Fruit fly (Drosophila melanogaster) whole organism, embryonic: ENCODE measurements around the gene Smu1.

Experiments
- Bdp1 ChIP-seq: fragments of 200-800 bp; sonication (Bioruptor generic); optimal IDR thresholded peaks from 3 replicates; lab custom pipeline; 2016; ENCODE audit warnings: missing biosample characterization, missing genetic modification characterization
- Bgb ChIP-seq: fragments of 200-800 bp; sonication (Bioruptor generic); IDR thresholded peaks from 2 replicates; pipeline ENCODE4 v1.3.6; 2022; ENCODE audit warnings: missing biosample characterization, missing genetic modification characterization; ENCODE audit not compliant: partially characterized antibody
- CG10462 ChIP-seq: fragments of 200-800 bp; sonication (Bioruptor generic); optimal IDR thresholded peaks from 2 replicates; lab custom pipeline; 2016; ENCODE audit warnings: missing biosample characterization, missing genetic modification characterization
- CG11247 ChIP-seq: fragments of 200-800 bp; sonication (Bioruptor generic); IDR thresholded peaks from 2 replicates; pipeline ENCODE4 v1.3.6; 2022; ENCODE audit warnings: missing biosample characterization, missing genetic modification characterization
- CG12391 ChIP-seq: fragments of 200-800 bp; sonication (Bioruptor generic); optimal IDR thresholded peaks from 3 replicates; lab custom pipeline; 2018; ENCODE audit warnings: missing biosample characterization, mild to moderate bottlenecking, missing genetic modification characterization, moderate library complexity
- CG12659 ChIP-seq: fragments of 200-800 bp; sonication (Bioruptor generic); optimal IDR thresholded peaks from 3 replicates; lab custom pipeline; 2017; ENCODE audit warnings: mild to moderate bottlenecking, missing biosample characterization, missing genetic modification reagents, missing genetic modification characterization
- CG12769 ChIP-seq: fragments of 200-800 bp; sonication (Bioruptor generic); optimal IDR thresholded peaks from 2 replicates; lab custom pipeline; 2019; ENCODE audit warnings: missing biosample characterization, mild to moderate bottlenecking, missing genetic modification characterization, moderate library complexity
- CG13123 ChIP-seq: fragments of 200-800 bp; sonication (Bioruptor generic); optimal IDR thresholded peaks from 2 replicates; lab custom pipeline; 2016; ENCODE audit warnings: missing biosample characterization, missing genetic modification characterization
- CG14965 ChIP-seq: fragments of 200-800 bp; sonication (Bioruptor generic); optimal IDR thresholded peaks from 2 replicates; lab custom pipeline; 2016; ENCODE audit warnings: missing biosample characterization, missing genetic modification characterization, borderline replicate concordance
- CG15696 ChIP-seq: fragments of 200-800 bp; sonication (Bioruptor generic); optimal IDR thresholded peaks from 2 replicates; lab custom pipeline; 2019; ENCODE audit warnings: missing biosample characterization, mild to moderate bottlenecking, missing genetic modification characterization, moderate library complexity
- CG18619 ChIP-seq: fragments of 200-800 bp; sonication (Bioruptor generic); optimal IDR thresholded peaks from 3 replicates; lab custom pipeline; 2017; ENCODE audit warnings: missing biosample characterization, mild to moderate bottlenecking, missing genetic modification characterization
- CG2712 ChIP-seq: fragments of 200-800 bp; optimal IDR thresholded peaks from 3 replicates; lab custom pipeline; 2019; ENCODE audit warnings: missing biosample characterization, mild to moderate bottlenecking, missing genetic modification characterization, moderate library complexity
- CG2875 ChIP-seq: fragments of 200-800 bp; sonication (Bioruptor generic); optimal IDR thresholded peaks from 2 replicates; lab custom pipeline; 2017; ENCODE audit warnings: missing biosample characterization, mild to moderate bottlenecking, missing genetic modification characterization, missing genetic modification reagents
- CG30020 ChIP-seq: fragments of 200-800 bp; optimal IDR thresholded peaks from 2 replicates; lab custom pipeline; 2019; ENCODE audit warnings: missing biosample characterization, mild to moderate bottlenecking, missing genetic modification characterization, moderate library complexity
- CG32532 ChIP-seq: fragments of 200-800 bp; sonication (Bioruptor generic); IDR thresholded peaks from 2 replicates; pipeline ENCODE4 v1.3.6; 2022; ENCODE audit warnings: missing biosample characterization, missing genetic modification characterization
- CG3281 ChIP-seq: fragments of 200-800 bp; sonication (Bioruptor generic); optimal IDR thresholded peaks from 3 replicates; lab custom pipeline; 2017; ENCODE audit warnings: missing biosample characterization, mild to moderate bottlenecking, missing genetic modification characterization
- CG3726 ChIP-seq: fragments of 200-800 bp; sonication (Bioruptor generic); IDR thresholded peaks from 3 replicates; pipeline ENCODE4, ENCODE4 v1.3.6; 2022; ENCODE audit warnings: missing biosample characterization, missing genetic modification characterization
- CG3847 ChIP-seq: fragments of 200-800 bp; sonication (Bioruptor generic); IDR thresholded peaks from 2 replicates; pipeline ENCODE4 v1.3.6; 2022; ENCODE audit warnings: missing biosample characterization, missing genetic modification characterization
- CG4404 ChIP-seq: fragments of 200-800 bp; sonication (Bioruptor generic); IDR thresholded peaks from 2 replicates; pipeline ENCODE4 v1.3.6; 2022; ENCODE audit warnings: missing biosample characterization, missing genetic modification characterization
- CG5245 ChIP-seq: fragments of 200-800 bp; sonication (Bioruptor generic); optimal IDR thresholded peaks from 3 replicates; lab custom pipeline; 2016; ENCODE audit warnings: missing biosample characterization, missing genetic modification characterization
- CG6254 ChIP-seq: fragments of 200-800 bp; sonication (Bioruptor generic); optimal IDR thresholded peaks from 3 replicates; lab custom pipeline; 2017; ENCODE audit warnings: mild to moderate bottlenecking, missing biosample characterization, missing genetic modification reagents, missing genetic modification characterization
- CG6765 ChIP-seq: fragments of 200-800 bp; sonication (Bioruptor generic); optimal IDR thresholded peaks from 3 replicates; lab custom pipeline; 2017; ENCODE audit warnings: missing biosample characterization, mild to moderate bottlenecking, missing genetic modification characterization
- CG6854 ChIP-seq: fragments of 200-800 bp; sonication (Bioruptor generic); optimal IDR thresholded peaks from 3 replicates; lab custom pipeline; 2017; ENCODE audit warnings: missing biosample characterization, mild to moderate bottlenecking, missing genetic modification characterization
- CG7786 ChIP-seq: fragments of 200-800 bp; sonication (Bioruptor generic); optimal IDR thresholded peaks from 2 replicates; lab custom pipeline; 2016; ENCODE audit warnings: missing biosample characterization, missing genetic modification characterization
- D ChIP-seq, 2 experiments: fragments of 200-800 bp in 1 of 2; fragments of >200 bp in 1 of 2; sonication (Bioruptor generic) in 1 of 2; optimal IDR thresholded peaks; 2 replicates in 1 of 2; 3 replicates in 1 of 2; lab custom pipeline; 2017; ENCODE audit warnings: mild to moderate bottlenecking in 1 of 2, missing biosample characterization in 1 of 2, missing genetic modification characterization in 1 of 2, missing genetic modification reagents in 1 of 2
- Fer1 ChIP-seq: fragments of 200-800 bp; sonication (Bioruptor generic); optimal IDR thresholded peaks from 2 replicates; lab custom pipeline; 2017; ENCODE audit warnings: missing biosample characterization, mild to moderate bottlenecking, missing genetic modification characterization
- Jarid2 ChIP-seq: fragments of 200-800 bp; sonication (Bioruptor generic); optimal IDR thresholded peaks from 3 replicates; lab custom pipeline; 2017; ENCODE audit warnings: mild to moderate bottlenecking, missing biosample characterization, missing genetic modification reagents, missing genetic modification characterization
- NK7.1 ChIP-seq: fragments of 200-800 bp; sonication (Bioruptor generic); optimal IDR thresholded peaks from 3 replicates; lab custom pipeline; 2016; ENCODE audit warnings: missing biosample characterization, missing genetic modification characterization
- Ravus ChIP-seq: fragments of 200-800 bp; sonication (Bioruptor generic); IDR thresholded peaks from 2 replicates; pipeline ENCODE4 v1.3.6; 2022; ENCODE audit warnings: missing biosample characterization, missing genetic modification characterization
- Rx ChIP-seq: fragments of 200-800 bp; sonication (Bioruptor generic); IDR thresholded peaks from 2 replicates; pipeline ENCODE4 v1.3.6; 2022; ENCODE audit warnings: missing biosample characterization, missing genetic modification characterization
- Sin3A ChIP-seq: fragments of >200 bp; optimal IDR thresholded peaks from 2 replicates; lab custom pipeline; 2018
- Spps ChIP-seq: fragments of 200-800 bp; sonication (Bioruptor generic); optimal IDR thresholded peaks from 2 replicates; lab custom pipeline; 2018; ENCODE audit warnings: missing biosample characterization, mild to moderate bottlenecking, missing genetic modification characterization
- Xrp1 ChIP-seq: fragments of 200-800 bp; sonication (Bioruptor generic); IDR thresholded peaks from 2 replicates; pipeline ENCODE4 v1.3.6; 2022; ENCODE audit warnings: missing biosample characterization, missing genetic modification characterization
- ab ChIP-seq: fragments of 200-800 bp; sonication (Bioruptor generic); optimal IDR thresholded peaks from 2 replicates; lab custom pipeline; 2016; ENCODE audit warnings: missing biosample characterization, missing genetic modification characterization
- crp ChIP-seq, 2 experiments: fragments of 200-800 bp; sonication (Bioruptor generic); optimal IDR thresholded peaks; 2 replicates in 1 of 2; 3 replicates in 1 of 2; lab custom pipeline; 2017; ENCODE audit warnings: missing biosample characterization in 2 of 2, missing genetic modification characterization in 2 of 2, mild to moderate bottlenecking in 1 of 2, moderate library complexity in 1 of 2
- danr ChIP-seq: fragments of 200-800 bp; sonication (Bioruptor generic); IDR thresholded peaks from 2 replicates; pipeline ENCODE4 v1.3.6; 2022; ENCODE audit warnings: missing biosample characterization, missing genetic modification characterization
- ewg ChIP-seq: fragments of 200-800 bp; sonication (Bioruptor generic); optimal IDR thresholded peaks from 3 replicates; lab custom pipeline; 2017; ENCODE audit warnings: mild to moderate bottlenecking, missing biosample characterization, missing genetic modification reagents, missing genetic modification characterization
- gcm2 ChIP-seq: fragments of 200-800 bp; sonication (Bioruptor generic); optimal IDR thresholded peaks from 2 replicates; lab custom pipeline; 2016; ENCODE audit warnings: missing biosample characterization, missing genetic modification characterization
- gfzf ChIP-seq: fragments of 200-800 bp; sonication (Bioruptor generic); optimal IDR thresholded peaks from 2 replicates; lab custom pipeline; 2016; ENCODE audit warnings: missing biosample characterization, mild to moderate bottlenecking, missing genetic modification characterization, moderate library complexity
- maf-S ChIP-seq: fragments of 200-800 bp; sonication (Bioruptor generic); optimal IDR thresholded peaks from 2 replicates; lab custom pipeline; 2016; ENCODE audit warnings: missing biosample characterization, missing genetic modification characterization
- nom ChIP-seq: fragments of 200-800 bp; sonication (Bioruptor generic); optimal IDR thresholded peaks from 2 replicates; lab custom pipeline; 2017; ENCODE audit warnings: missing biosample characterization, missing genetic modification characterization, mild to moderate bottlenecking, moderate library complexity, missing genetic modification reagents
- prd ChIP-seq, 3 experiments: fragments of >200 bp in 2 of 3; fragments of 200-800 bp in 1 of 3; sonication (Bioruptor generic) in 1 of 3; optimal IDR thresholded peaks in 2 of 3; IDR thresholded peaks in 1 of 3; 2 replicates in 2 of 3; 3 replicates in 1 of 3; pipeline versions ENCODE4 v1.3.6 to Lab custom; 2017 to 2022; ENCODE audit warnings: missing biosample characterization in 1 of 3, missing genetic modification characterization in 1 of 3
- ranshi ChIP-seq: fragments of 200-800 bp; sonication (Bioruptor generic); IDR thresholded peaks from 2 replicates; pipeline ENCODE4 v1.3.6; 2022; ENCODE audit warnings: missing biosample characterization, missing genetic modification characterization
- row ChIP-seq: fragments of 200-800 bp; sonication (Bioruptor generic); IDR thresholded peaks from 3 replicates; pipeline ENCODE4 v1.3.6; 2022; ENCODE audit warnings: missing biosample characterization, missing genetic modification characterization
- sc ChIP-seq, 3 experiments: fragments of >200 bp in 2 of 3; fragments of 200-800 bp in 1 of 3; sonication (Bioruptor generic) in 1 of 3; optimal IDR thresholded peaks; 2 replicates in 2 of 3; 3 replicates in 1 of 3; lab custom pipeline; 2017; ENCODE audit warnings: mild to moderate bottlenecking in 1 of 3, missing biosample characterization in 1 of 3, missing genetic modification characterization in 1 of 3, missing genetic modification reagents in 1 of 3
- scrt ChIP-seq: fragments of 200-800 bp; sonication (Bioruptor generic); optimal IDR thresholded peaks from 2 replicates; lab custom pipeline; 2018; ENCODE audit warnings: missing biosample characterization, mild to moderate bottlenecking, missing genetic modification characterization, moderate library complexity
- twi ChIP-seq: fragments of 200-800 bp; optimal IDR thresholded peaks from 2 replicates; lab custom pipeline; 2019; ENCODE audit warnings: missing biosample characterization, mild to moderate bottlenecking, missing genetic modification characterization, moderate library complexity

Smu1 gene

dm6 chr3R:18987428-18988416 lies 6.6 kb upstream of the Smu1 start (continued):
- TF ChIP-seq ewg (GFP tag; lab: Kevin White, UChicago) (peak; percentile 2), Spps (no peak), Bgb (GFP tag; lab: Robert Waterston, UW) (no peak), maf-S (GFP tag; lab: Kevin White, UChicago) (no peak), ab (GFP tag; lab: Kevin White, UChicago) (no peak), NK7.1 (GFP tag; lab: Kevin White, UChicago) (no peak), gcm2 (no peak), Bdp1 (GFP tag; lab: Kevin White, UChicago) (no peak), CG5245 (GFP tag; lab: Kevin White, UChicago) (peak; percentile 1), CG4404 (GFP tag; lab: Robert Waterston, UW) (no peak), CG12391 (tag; lab: Kevin White, UChicago) (peak; percentile 23), gfzf (GFP tag; lab: Kevin White, UChicago) (no peak), danr (GFP tag; lab: Robert Waterston, UW) (no peak), sc (optimal IDR thresholded peaks at IDR 0.05; lab: Kevin White, UChicago) (no peak), sc (GFP tag; optimal IDR thresholded peaks at IDR 0.05; lab: Kevin White, UChicago) (peak; percentile 20), CG11247 (no peak), Xrp1 (0 out of 2 replicates have a peak, but pooled peaks have one; percentile 11), CG10462 (GFP tag; lab: Kevin White, UChicago) (no peak), twi (tag; lab: Kevin White, UChicago) (peak; percentile 95), CG3726 (GFP tag; lab: Robert Waterston, UW) (no peak), CG15696 (tag; lab: Kevin White, UChicago) (no peak), CG6765 (GFP tag; lab: Kevin White, UChicago) (no peak), CG2875 (no peak), CG30020 (tag; lab: Kevin White, UChicago) (no peak), D (optimal IDR thresholded peaks at IDR 0.05; lab: Kevin White, UChicago) (no peak), D (GFP tag; optimal IDR thresholded peaks at IDR 0.05; lab: Kevin White, UChicago) (peak; percentile 53), scrt (GFP tag; lab: Kevin White, UChicago) (no peak), crp (GFP tag; optimal IDR thresholded peaks at IDR 0.05; lab: Kevin White, UChicago) (no peak), CG13123 (GFP tag; lab: Kevin White, UChicago) (no peak), Ravus (no peak), CG12769 (tag; lab: Kevin White, UChicago) (peak; percentile 35), CG3847 (GFP tag; lab: Robert Waterston, UW) (no peak), CG6854 (GFP tag; lab: Kevin White, UChicago) (no peak), row (GFP tag; lab: Robert Waterston, UW) (peak; percentile 62), Rx (GFP tag; lab: Robert Waterston, UW) (no peak), Jarid2 (GFP tag; lab: Kevin White, UChicago) (no peak), CG32532 (GFP tag; lab: Robert Waterston, UW) (no peak), nom (GFP tag; lab: Kevin White, UChicago) (no peak), CG2712 (tag; lab: Kevin White, UChicago) (peak; percentile 24), CG14965 (GFP tag; lab: Kevin White, UChicago) (peak; percentile 30), CG12659 (peak; percentile 23), ranshi (peak; percentile 3; the same call in 1 of the 2 replicates), CG3281 (GFP tag; lab: Kevin White, UChicago) (no peak), CG18619 (no peak), CG7786 (GFP tag; lab: Kevin White, UChicago) (no peak), Fer1 (GFP tag; lab: Kevin White, UChicago) (peak; percentile 42), prd (optimal IDR thresholded peaks at IDR 0.05; lab: Kevin White, UChicago) (no peak), prd (GFP tag; IDR thresholded peaks at IDR 0.05; lab: Robert Waterston, UW) (peak; percentile 29; the same call in 1 of the 3 replicates), Sin3A (lab: Kevin White, UChicago) (no peak), CG6254 (GFP tag; lab: Kevin White, UChicago) (no peak)
